Fruit fly (Drosophila melanogaster): ENCODE data around the gene CG32104.
A peak's percentile ranks its signal among the peaks of the same experiment; 100 is the strongest.

The CG32104 gene

DNA sequence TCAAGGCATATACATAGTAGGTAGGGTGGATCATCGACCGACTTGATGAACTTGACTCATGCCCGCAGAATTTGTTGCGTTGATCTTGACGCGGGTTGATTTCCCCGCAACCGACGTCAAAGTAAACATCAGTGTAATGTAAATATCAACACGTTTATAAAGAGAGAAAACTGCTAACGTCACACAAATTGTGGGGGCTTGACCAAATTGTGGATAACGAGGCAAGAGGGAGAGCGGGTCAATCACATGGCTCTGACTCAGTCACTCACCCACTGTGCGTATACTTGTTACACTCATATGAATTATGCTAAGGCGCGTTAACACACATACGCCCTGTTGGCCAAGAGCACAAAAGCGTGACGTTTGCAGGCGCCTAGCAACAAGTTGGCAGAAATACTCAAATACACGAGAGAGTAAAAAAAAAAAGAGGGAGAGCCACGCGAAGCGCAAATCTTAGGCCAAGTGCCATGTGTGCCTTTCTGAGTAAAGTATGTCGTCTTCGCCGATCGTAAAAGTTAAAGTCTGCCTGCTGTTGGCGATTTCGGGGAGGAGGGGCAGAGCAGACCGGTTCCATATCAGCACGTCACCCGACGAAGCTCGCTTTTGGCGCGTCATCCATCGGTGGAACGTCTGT is 8.0 kb upstream of the CG32104 start (continued):
- TF ChIP-seq Bdp1 (GFP tag; optimal IDR thresholded peaks at IDR 0.05), result peak; percentile 90
- no peak for TF ChIP-seq fd102C (GFP tag; optimal IDR thresholded peaks at IDR 0.05)
- TF ChIP-seq kni (GFP tag; optimal IDR thresholded peaks at IDR 0.05), result peak; percentile 61
- TF ChIP-seq crol (GFP tag; IDR thresholded peaks at IDR 0.05), result peak; percentile 67; the same call in 1 of the 2 replicates
- no peak for TF ChIP-seq zf30C (GFP tag; optimal IDR thresholded peaks at IDR 0.05)
- no peak for TF ChIP-seq stwl (tag; optimal IDR thresholded peaks at IDR 0.05)
- peak; percentile 79 for TF ChIP-seq btn (GFP tag; optimal IDR thresholded peaks at IDR 0.05)
- peak; percentile 35 for TF ChIP-seq CG17802 (tag; optimal IDR thresholded peaks at IDR 0.05)
- peak; percentile 88 for TF ChIP-seq Xrp1 (GFP tag; IDR thresholded peaks at IDR 0.05)
- TF ChIP-seq CG13287 (GFP tag; IDR thresholded peaks at IDR 0.05; ENCODE audit: partially characterized antibody), result no peak; the same call in none of the 2 replicates
- TF ChIP-seq CG11398 (GFP tag; optimal IDR thresholded peaks at IDR 0.05), result peak; percentile 93
- peak; percentile 94 for TF ChIP-seq CG3281 (GFP tag; optimal IDR thresholded peaks at IDR 0.05)
- TF ChIP-seq ac (GFP tag; optimal IDR thresholded peaks at IDR 0.05), result no peak
- peak; percentile 63 for TF ChIP-seq CG4730 (GFP tag; IDR thresholded peaks at IDR 0.05)
- no peak for TF ChIP-seq CG6791 (GFP tag; IDR thresholded peaks at IDR 0.05; ENCODE audit: partially characterized antibody)
- TF ChIP-seq CG10654 (GFP tag; optimal IDR thresholded peaks at IDR 0.05), result peak; percentile 86
- TF ChIP-seq CG6765 (GFP tag; optimal IDR thresholded peaks at IDR 0.05), result peak; percentile 93
- peak; percentile 96 for TF ChIP-seq HmgZ (tag; optimal IDR thresholded peaks at IDR 0.05)
- TF ChIP-seq HLH54F (GFP tag; optimal IDR thresholded peaks at IDR 0.05), result peak; percentile 79
- TF ChIP-seq fu2 (GFP tag; optimal IDR thresholded peaks at IDR 0.05), result peak; percentile 83
- TF ChIP-seq Fer2 (tag; optimal IDR thresholded peaks at IDR 0.05), result peak; percentile 90
- peak; percentile 88 for TF ChIP-seq CG2199 (GFP tag; IDR thresholded peaks at IDR 0.05)
- TF ChIP-seq Hmx (GFP tag; optimal IDR thresholded peaks at IDR 0.05), result no peak
- peak; percentile 89 for TF ChIP-seq CG2875 (GFP tag; optimal IDR thresholded peaks at IDR 0.05)
- peak; percentile 12 for TF ChIP-seq Dp (GFP tag; optimal IDR thresholded peaks at IDR 0.05)
- TF ChIP-seq Med (GFP tag), result peak; percentile 99
- TF ChIP-seq CG6654 (GFP tag; optimal IDR thresholded peaks at IDR 0.05), result no peak
- TF ChIP-seq CG12769 (tag; optimal IDR thresholded peaks at IDR 0.05), result peak; percentile 96
- no peak for TF ChIP-seq lola (GFP tag; optimal IDR thresholded peaks at IDR 0.05)
- peak; percentile 58 for TF ChIP-seq gsb-n (tag; optimal IDR thresholded peaks at IDR 0.05)
- TF ChIP-seq Sox100B (GFP tag; optimal IDR thresholded peaks at IDR 0.05), result peak; percentile 89
- TF ChIP-seq sr (GFP tag; IDR thresholded peaks at IDR 0.05), result peak; percentile 97
- peak; percentile 93 for TF ChIP-seq CG15514 (GFP tag; optimal IDR thresholded peaks at IDR 0.05)
- TF ChIP-seq CG42726 (GFP tag; IDR thresholded peaks at IDR 0.05; ENCODE audit: partially characterized antibody), result no peak
- TF ChIP-seq CG5953 (GFP tag; IDR thresholded peaks at IDR 0.05), result peak; percentile 93
- peak; percentile 17 for TF ChIP-seq twi (tag; optimal IDR thresholded peaks at IDR 0.05)
- TF ChIP-seq Hsf (GFP tag; optimal IDR thresholded peaks at IDR 0.05), result peak; percentile 75
- no peak for TF ChIP-seq CG7271 (tag; optimal IDR thresholded peaks at IDR 0.05)
- TF ChIP-seq Trl (optimal IDR thresholded peaks at IDR 0.05), result peak; percentile 52 to 88
- TF ChIP-seq Trl (GFP tag; optimal IDR thresholded peaks at IDR 0.05), result peak; percentile 94
- peak; percentile 51; the same call in 2 of the 3 replicates for TF ChIP-seq Mrtf (GFP tag; IDR thresholded peaks at IDR 0.05)
- peak; percentile 79 for TF ChIP-seq gem (tag; optimal IDR thresholded peaks at IDR 0.05)
- peak; percentile 52 for TF ChIP-seq D19A (tag; optimal IDR thresholded peaks at IDR 0.05)
- peak; percentile 88 for TF ChIP-seq CG8089 (GFP tag; optimal IDR thresholded peaks at IDR 0.05)
- peak; percentile 83 for TF ChIP-seq gcm2 (GFP tag; optimal IDR thresholded peaks at IDR 0.05)
- peak; percentile 75 for TF ChIP-seq CG10274 (GFP tag; optimal IDR thresholded peaks at IDR 0.05)
- peak; percentile 87 for TF ChIP-seq HmgD (GFP tag; optimal IDR thresholded peaks at IDR 0.05)
- TF ChIP-seq sd (tag; optimal IDR thresholded peaks at IDR 0.05), result peak; percentile 98
- TF ChIP-seq CG10543 (GFP tag; optimal IDR thresholded peaks at IDR 0.05), result peak; percentile 99
